Fruit fly (Drosophila melanogaster): Measurements from ENCODE around the gene Tasp1.

- TF ChIP-seq h (optimal IDR thresholded peaks at IDR 0.05): no peak
- TF ChIP-seq Myc (optimal IDR thresholded peaks at IDR 0.05): no peak
- no peak for TF ChIP-seq ttk (optimal IDR thresholded peaks at IDR 0.05)
- TF ChIP-seq psq (optimal IDR thresholded peaks at IDR 0.05): no peak
Measured at dm6 chr3L:16048086-16048485, 39.2 kb downstream of the Tasp1 start.

Measured in Kc167 (cell line).